Fruit fly (Drosophila melanogaster): Measurements from ENCODE around the gene Tasp1.

- TF ChIP-seq insv (optimal IDR thresholded peaks at IDR 0.05) (no peak), Myc (optimal IDR thresholded peaks at IDR 0.05) (no peak), Sin3A (optimal IDR thresholded peaks at IDR 0.05) (no peak)
These were observed 41.2 kb upstream of the Tasp1 start, which contains the start of gene Pgm1 for dm6 chr3L:16128481-16128972.

Measured in Kc167 (cell line).